Fruit fly (Drosophila melanogaster) whole organism, embryonic: ENCODE data around the gene CG43610.
A peak's percentile ranks its signal among the peaks of the same experiment; 100 is the strongest.

Experiments used
- Antp ChIP-seq: fragments of 200-800 bp; sonication (Bioruptor generic); optimal IDR thresholded peaks from 3 replicates; lab custom pipeline; 2016; ENCODE audit warnings: missing biosample characterization, missing genetic modification characterization
- CG10209 ChIP-seq: fragments of 200-800 bp; sonication (Bioruptor generic); optimal IDR thresholded peaks from 3 replicates; lab custom pipeline; 2017; ENCODE audit warnings: missing biosample characterization, mild to moderate bottlenecking, missing genetic modification characterization, missing genetic modification reagents
- CG10959 ChIP-seq: fragments of 200-800 bp; sonication (Bioruptor generic); IDR thresholded peaks from 2 replicates; pipeline ENCODE4 v1.3.6; 2022; ENCODE audit warnings: missing biosample characterization, missing genetic modification characterization
- CG11093 ChIP-seq: fragments of 200-800 bp; sonication (Bioruptor generic); IDR thresholded peaks from 3 replicates; pipeline ENCODE4 v1.3.6; 2022; ENCODE audit warnings: missing biosample characterization, missing genetic modification characterization
- CG12942 ChIP-seq: fragments of 200-800 bp; sonication (Bioruptor generic); optimal IDR thresholded peaks from 3 replicates; lab custom pipeline; 2016; ENCODE audit warnings: missing biosample characterization, missing genetic modification characterization
- CG14710 ChIP-seq: fragments of 200-800 bp; sonication (Bioruptor generic); optimal IDR thresholded peaks from 3 replicates; lab custom pipeline; 2019; ENCODE audit warnings: missing biosample characterization, mild to moderate bottlenecking, missing genetic modification characterization, moderate library complexity
- CG15601 ChIP-seq: fragments of 200-800 bp; sonication (Bioruptor generic); optimal IDR thresholded peaks from 3 replicates; lab custom pipeline; 2019; ENCODE audit warnings: missing biosample characterization, mild to moderate bottlenecking, missing genetic modification characterization, moderate library complexity
- CG17568 ChIP-seq: fragments of 200-800 bp; sonication (Bioruptor generic); optimal IDR thresholded peaks from 2 replicates; lab custom pipeline; 2018; ENCODE audit warnings: missing biosample characterization, mild to moderate bottlenecking, missing genetic modification characterization, moderate library complexity
- CG18262 ChIP-seq: fragments of 200-800 bp; optimal IDR thresholded peaks from 3 replicates; lab custom pipeline; 2019; ENCODE audit warnings: missing biosample characterization, mild to moderate bottlenecking, missing genetic modification characterization, moderate library complexity
- CG18619 ChIP-seq: fragments of 200-800 bp; sonication (Bioruptor generic); optimal IDR thresholded peaks from 3 replicates; lab custom pipeline; 2017; ENCODE audit warnings: missing biosample characterization, mild to moderate bottlenecking, missing genetic modification characterization
- CG2678 ChIP-seq: fragments of 200-800 bp; sonication (Bioruptor generic); optimal IDR thresholded peaks from 3 replicates; lab custom pipeline; 2019; ENCODE audit warnings: missing biosample characterization, mild to moderate bottlenecking, missing genetic modification characterization, moderate library complexity
- CG32767 ChIP-seq: fragments of 200-800 bp; sonication (Bioruptor generic); IDR thresholded peaks from 2 replicates; pipeline ENCODE4 v1.3.6; 2022; ENCODE audit warnings: missing biosample characterization, missing genetic modification characterization
- CG33557 ChIP-seq: fragments of 200-800 bp; sonication (Bioruptor generic); optimal IDR thresholded peaks from 2 replicates; lab custom pipeline; 2019; ENCODE audit warnings: missing biosample characterization, mild to moderate bottlenecking, missing genetic modification characterization, moderate library complexity
- CG4424 ChIP-seq: fragments of 200-800 bp; sonication (Bioruptor generic); optimal IDR thresholded peaks from 3 replicates; lab custom pipeline; 2016; ENCODE audit warnings: missing biosample characterization, missing genetic modification characterization
- CG6765 ChIP-seq: fragments of 200-800 bp; sonication (Bioruptor generic); optimal IDR thresholded peaks from 3 replicates; lab custom pipeline; 2017; ENCODE audit warnings: missing biosample characterization, mild to moderate bottlenecking, missing genetic modification characterization
- CG6813 ChIP-seq: fragments of 200-800 bp; sonication (Bioruptor generic); optimal IDR thresholded peaks from 2 replicates; lab custom pipeline; 2017; ENCODE audit warnings: missing biosample characterization, missing genetic modification characterization, mild to moderate bottlenecking, moderate library complexity, missing genetic modification reagents
- CG7745 ChIP-seq: fragments of 200-800 bp; sonication (Bioruptor generic); optimal IDR thresholded peaks from 2 replicates; lab custom pipeline; 2018; ENCODE audit warnings: missing biosample characterization, mild to moderate bottlenecking, missing genetic modification characterization, moderate library complexity
- CG8089 ChIP-seq: fragments of 200-800 bp; sonication (Bioruptor generic); optimal IDR thresholded peaks from 3 replicates; lab custom pipeline; 2016; ENCODE audit warnings: missing biosample characterization, missing genetic modification characterization
- CG8359 ChIP-seq: fragments of 200-800 bp; sonication (Bioruptor generic); optimal IDR thresholded peaks from 2 replicates; lab custom pipeline; 2017; ENCODE audit warnings: missing biosample characterization, mild to moderate bottlenecking, missing genetic modification characterization, borderline replicate concordance
- CG9437 ChIP-seq: fragments of 200-800 bp; sonication (Bioruptor generic); optimal IDR thresholded peaks from 2 replicates; lab custom pipeline; 2018; ENCODE audit warnings: missing biosample characterization, mild to moderate bottlenecking, missing genetic modification characterization
- CHES-1-like ChIP-seq: fragments of 200-800 bp; sonication (Bioruptor generic); optimal IDR thresholded peaks from 2 replicates; lab custom pipeline; 2016; ENCODE audit warnings: missing biosample characterization, missing genetic modification characterization
- Dad ChIP-seq: fragments of 200-800 bp; sonication (Bioruptor generic); optimal IDR thresholded peaks from 3 replicates; lab custom pipeline; 2016; ENCODE audit warnings: missing biosample characterization, missing genetic modification characterization
- Dbx ChIP-seq: fragments of 200-800 bp; sonication (Bioruptor generic); IDR thresholded peaks from 3 replicates; pipeline ENCODE4 v1.3.6; 2022; ENCODE audit warnings: missing biosample characterization, missing genetic modification characterization
- Gug ChIP-seq: fragments of 200-800 bp; sonication (Bioruptor generic); IDR thresholded peaks from 4 replicates; pipeline ENCODE4 v1.3.6; 2022; ENCODE audit warnings: missing biosample characterization, missing genetic modification characterization
- HLH3B ChIP-seq: fragments of 200-800 bp; sonication (Bioruptor generic); IDR thresholded peaks from 2 replicates; pipeline ENCODE4 v1.3.6; 2022; ENCODE audit warnings: missing biosample characterization, missing genetic modification characterization
- Hey ChIP-seq: fragments of 200-800 bp; sonication (Bioruptor generic); optimal IDR thresholded peaks from 3 replicates; lab custom pipeline; 2018; ENCODE audit warnings: missing biosample characterization, mild to moderate bottlenecking, missing genetic modification characterization
- Hmr ChIP-seq: fragments of 200-800 bp; sonication (Bioruptor generic); optimal IDR thresholded peaks from 3 replicates; lab custom pipeline; 2017; ENCODE audit warnings: mild to moderate bottlenecking, missing biosample characterization, missing genetic modification reagents, missing genetic modification characterization
- Jarid2 ChIP-seq: fragments of 200-800 bp; sonication (Bioruptor generic); optimal IDR thresholded peaks from 3 replicates; lab custom pipeline; 2017; ENCODE audit warnings: mild to moderate bottlenecking, missing biosample characterization, missing genetic modification reagents, missing genetic modification characterization
- MESR4 ChIP-seq: fragments of 200-800 bp; sonication (Bioruptor generic); optimal IDR thresholded peaks from 2 replicates; lab custom pipeline; 2018; ENCODE audit warnings: missing biosample characterization, mild to moderate bottlenecking, missing genetic modification characterization, moderate library complexity
- NFAT ChIP-seq: fragments of 200-800 bp; sonication (Bioruptor generic); IDR thresholded peaks from 2 replicates; pipeline ENCODE4 v1.3.6; 2022; ENCODE audit warnings: missing biosample characterization, missing genetic modification characterization
- Side ChIP-seq: fragments of 200-800 bp; sonication (Bioruptor generic); optimal IDR thresholded peaks from 2 replicates; lab custom pipeline; 2016; ENCODE audit warnings: missing biosample characterization, missing genetic modification characterization
- Sin3A ChIP-seq: fragments of >200 bp; optimal IDR thresholded peaks from 2 replicates; lab custom pipeline; 2018
- Sox100B ChIP-seq: fragments of 200-800 bp; sonication (Bioruptor generic); optimal IDR thresholded peaks from 3 replicates; lab custom pipeline; 2018; ENCODE audit warnings: missing biosample characterization, mild to moderate bottlenecking, missing genetic modification characterization
- ci ChIP-seq: fragments of 200-800 bp; sonication (Bioruptor generic); IDR thresholded peaks from 3 replicates; pipeline ENCODE4 v1.3.6; 2022; ENCODE audit warnings: missing biosample characterization, missing genetic modification characterization
- cwo ChIP-seq: fragments of 200-800 bp; sonication (Bioruptor generic); optimal IDR thresholded peaks from 3 replicates; lab custom pipeline; 2017; ENCODE audit warnings: missing biosample characterization, missing genetic modification characterization, mild to moderate bottlenecking, moderate library complexity, missing genetic modification reagents
- danr ChIP-seq: fragments of 200-800 bp; sonication (Bioruptor generic); IDR thresholded peaks from 2 replicates; pipeline ENCODE4 v1.3.6; 2022; ENCODE audit warnings: missing biosample characterization, missing genetic modification characterization
- en ChIP-seq: fragments of 200-800 bp; sonication (Bioruptor generic); optimal IDR thresholded peaks from 2 replicates; lab custom pipeline; 2016; ENCODE audit warnings: missing biosample characterization, missing genetic modification characterization
- h ChIP-seq: fragments of >200 bp; optimal IDR thresholded peaks from 2 replicates; lab custom pipeline; 2017
- hb ChIP-seq: fragments of 200-800 bp; sonication (Bioruptor generic); IDR thresholded peaks from 3 replicates; pipeline ENCODE4 v1.3.6; 2022; ENCODE audit warnings: missing biosample characterization, missing genetic modification characterization; ENCODE audit not compliant: partially characterized antibody
- hbn ChIP-seq: fragments of 200-800 bp; sonication (Bioruptor generic); IDR thresholded peaks from 2 replicates; pipeline ENCODE4 v1.3.6; 2022; ENCODE audit warnings: missing biosample characterization, missing genetic modification characterization; ENCODE audit not compliant: partially characterized antibody
- nau ChIP-seq: fragments of 200-800 bp; sonication (Bioruptor generic); optimal IDR thresholded peaks from 3 replicates; lab custom pipeline; 2017; ENCODE audit warnings: missing biosample characterization, mild to moderate bottlenecking, missing genetic modification characterization, missing genetic modification reagents
- p53 ChIP-seq: fragments of 200-800 bp; sonication (Bioruptor generic); optimal IDR thresholded peaks from 2 replicates; lab custom pipeline; 2016; ENCODE audit warnings: missing biosample characterization, missing genetic modification characterization
- pros ChIP-seq: fragments of 200-800 bp; sonication (Bioruptor generic); optimal IDR thresholded peaks from 3 replicates; lab custom pipeline; 2019; ENCODE audit warnings: missing biosample characterization, mild to moderate bottlenecking, missing genetic modification characterization, moderate library complexity
- sens-2 ChIP-seq: fragments of 200-800 bp; sonication (Bioruptor generic); IDR thresholded peaks from 2 replicates; pipeline ENCODE4 v1.3.6; 2022; ENCODE audit warnings: missing biosample characterization, missing genetic modification characterization
- sim ChIP-seq: fragments of 200-800 bp; sonication (Bioruptor generic); IDR thresholded peaks from 2 replicates; pipeline ENCODE4 v1.3.6; 2022; ENCODE audit warnings: missing biosample characterization, missing genetic modification characterization
- sima ChIP-seq: fragments of 200-800 bp; sonication (Bioruptor generic); optimal IDR thresholded peaks from 2 replicates; lab custom pipeline; 2016; ENCODE audit warnings: missing biosample characterization, missing genetic modification characterization
- sr ChIP-seq: fragments of 200-800 bp; sonication (Bioruptor generic); IDR thresholded peaks from 3 replicates; pipeline ENCODE4 v1.3.6; 2022; ENCODE audit warnings: missing biosample characterization, missing genetic modification characterization
- tgo ChIP-seq: fragments of 200-800 bp; sonication (Bioruptor generic); IDR thresholded peaks from 3 replicates; pipeline ENCODE4 v1.3.6; 2022; ENCODE audit warnings: missing biosample characterization, missing genetic modification characterization
- tll ChIP-seq, 2 experiments: fragments of 200-800 bp in 1 of 2; fragments of >200 bp in 1 of 2; sonication (Bioruptor generic) in 1 of 2; optimal IDR thresholded peaks; 2 replicates each; lab custom pipeline; 2017 to 2019; ENCODE audit warnings: missing biosample characterization in 2 of 2, missing genetic modification characterization in 2 of 2, mild to moderate bottlenecking in 1 of 2, moderate library complexity in 1 of 2
- vvl ChIP-seq: fragments of 200-800 bp; sonication (Bioruptor generic); IDR thresholded peaks from 2 replicates; pipeline ENCODE4 v1.3.6; 2022; ENCODE audit warnings: missing biosample characterization, missing genetic modification characterization
- yki ChIP-seq: fragments of >200 bp; optimal IDR thresholded peaks from 3 replicates; lab custom pipeline; 2018
- zen2 ChIP-seq: fragments of 200-800 bp; sonication (Bioruptor generic); IDR thresholded peaks from 3 replicates; pipeline ENCODE4 v1.3.6; 2022; ENCODE audit warnings: missing biosample characterization, missing genetic modification characterization; ENCODE audit not compliant: partially characterized antibody

The CG43610 gene

dm6 chr2L:6818357-6818756 lies 19.4 kb downstream of the CG43610 start (continued):
- no peak for TF ChIP-seq hbn (GFP tag; lab: Robert Waterston, UW)
- TF ChIP-seq MESR4 (GFP tag; lab: Kevin White, UChicago), result no peak
- peak; percentile 15 for TF ChIP-seq CG17568
- TF ChIP-seq sr (GFP tag; lab: Robert Waterston, UW), result no peak
- no peak for TF ChIP-seq Dbx (GFP tag; lab: Robert Waterston, UW)
- TF ChIP-seq Hmr (GFP tag; lab: Kevin White, UChicago), result no peak
- no peak for TF ChIP-seq CG6765 (GFP tag; lab: Kevin White, UChicago)
- TF ChIP-seq CG15601, result peak; percentile 26
- no peak for TF ChIP-seq CG9437
- TF ChIP-seq CG7745 (tag; lab: Kevin White, UChicago), result peak; percentile 20
- TF ChIP-seq zen2 (GFP tag; lab: Robert Waterston, UW), result no peak
- TF ChIP-seq h, result no peak
- TF ChIP-seq yki (lab: Kevin White, UChicago), result no peak
- TF ChIP-seq sima (GFP tag; lab: Kevin White, UChicago), result no peak
- TF ChIP-seq HLH3B (GFP tag; lab: Robert Waterston, UW), result no peak
- TF ChIP-seq CHES-1-like (GFP tag; lab: Kevin White, UChicago), result no peak
- no peak for TF ChIP-seq Sin3A (lab: Kevin White, UChicago)
- no peak for TF ChIP-seq CG18619 (GFP tag; lab: Kevin White, UChicago)
- no peak for TF ChIP-seq CG10209
- TF ChIP-seq CG33557 (GFP tag; lab: Kevin White, UChicago), result peak; percentile 35
- no peak for TF ChIP-seq tgo
- no peak for TF ChIP-seq danr (GFP tag; lab: Robert Waterston, UW)
- no peak for TF ChIP-seq pros (GFP tag; lab: Kevin White, UChicago)
- TF ChIP-seq Jarid2 (GFP tag; lab: Kevin White, UChicago), result no peak
- TF ChIP-seq Dad, result no peak
- TF ChIP-seq Hey, result no peak
- TF ChIP-seq CG14710 (tag; lab: Kevin White, UChicago), result peak; percentile 21
- no peak for TF ChIP-seq Gug (GFP tag; lab: Robert Waterston, UW)
- peak; percentile 8 for TF ChIP-seq CG8089 (GFP tag; lab: Kevin White, UChicago)
- TF ChIP-seq hb (GFP tag; lab: Robert Waterston, UW), result no peak
- no peak for TF ChIP-seq sim (GFP tag; lab: Robert Waterston, UW)
- TF ChIP-seq CG12942, result no peak
- no peak for TF ChIP-seq Antp (GFP tag; lab: Kevin White, UChicago)
- TF ChIP-seq cwo, result no peak
- TF ChIP-seq CG8359 (GFP tag; lab: Kevin White, UChicago), result no peak
- peak in 1 of 2 experiments; percentile 46 for TF ChIP-seq tll (GFP tag; optimal IDR thresholded peaks at IDR 0.05; lab: Kevin White, UChicago)
- no peak for TF ChIP-seq Sox100B
- no peak for TF ChIP-seq p53
- TF ChIP-seq CG18262 (tag; lab: Kevin White, UChicago), result peak; percentile 34
- TF ChIP-seq CG32767 (GFP tag; lab: Robert Waterston, UW), result no peak
- no peak for TF ChIP-seq vvl (GFP tag; lab: Robert Waterston, UW)
- peak; percentile 8 for TF ChIP-seq Side (GFP tag; lab: Kevin White, UChicago)
- TF ChIP-seq CG2678, result no peak
- TF ChIP-seq nau, result no peak
- TF ChIP-seq NFAT (GFP tag; lab: Robert Waterston, UW), result no peak
- TF ChIP-seq CG10959 (GFP tag; lab: Robert Waterston, UW), result no peak
- TF ChIP-seq sens-2 (GFP tag; lab: Robert Waterston, UW), result peak; percentile 55; the same call in 1 of the 2 replicates
- TF ChIP-seq en (GFP tag; lab: Kevin White, UChicago), result no peak
- no peak for TF ChIP-seq CG11093 (GFP tag; lab: Robert Waterston, UW)
- TF ChIP-seq CG6813 (GFP tag; lab: Kevin White, UChicago), result peak; percentile 42
- TF ChIP-seq CG4424 (GFP tag; lab: Kevin White, UChicago), result no peak
- peak; percentile 28; the same call in 1 of the 3 replicates for TF ChIP-seq ci (GFP tag; lab: Robert Waterston, UW)
